Worm (Caenorhabditis elegans): Measurements from ENCODE around the gene lpd-7.

Gene lpd-7

ce11 chrIII:7572781-7573400, at the start of gene lpd-7, which contains the start of gene rpl-9 (continued):
- no peak for TF ChIP-seq ces-1 (GFP tag; optimal IDR thresholded peaks at IDR 0.05)
- TF ChIP-seq ZK337.2 (GFP tag; IDR thresholded peaks at IDR 0.05) = no peak
- no peak for TF ChIP-seq T26A8.4 (GFP tag; IDR thresholded peaks at IDR 0.05)
- TF ChIP-seq nhr-76 (tag; optimal IDR thresholded peaks at IDR 0.05) = no peak
- TF ChIP-seq arid-1 (GFP tag; conservative IDR thresholded peaks at IDR 0.05) = peak; percentile 53; the same call in 1 of the 2 replicates
- TF ChIP-seq nhr-10 (tag; optimal IDR thresholded peaks at IDR 0.05) = no peak
- TF ChIP-seq zfp-2 (tag; optimal IDR thresholded peaks at IDR 0.05) = peak; percentile 89
- TF ChIP-seq nhr-237 (tag; optimal IDR thresholded peaks at IDR 0.05) = no peak
- no peak for TF ChIP-seq ctbp-1 (GFP tag; IDR thresholded peaks at IDR 0.05)
- peak; percentile 71 for TF ChIP-seq hlh-11 (tag; optimal IDR thresholded peaks at IDR 0.05)
- no peak for TF ChIP-seq snpc-4 (tag; optimal IDR thresholded peaks at IDR 0.05)
- TF ChIP-seq lin-1 (GFP tag; IDR thresholded peaks at IDR 0.05) = no peak
- TF ChIP-seq lir-3 (tag; optimal IDR thresholded peaks at IDR 0.05) = no peak

ce11 chrIII:7524830-7525344, 48.3 kb upstream of the lpd-7 start:
- TF ChIP-seq ceh-44 (GFP tag; IDR thresholded peaks at IDR 0.05) (no peak), hlh-30 (tag; optimal IDR thresholded peaks at IDR 0.05; ENCODE audit: insufficient read depth) (peak; percentile 13), mdt-29 (GFP tag; IDR thresholded peaks at IDR 0.05) (no peak), ztf-7 (tag; optimal IDR thresholded peaks at IDR 0.05) (no peak), lsy-2 (tag; optimal IDR thresholded peaks at IDR 0.05) (peak; percentile 40 to 76), ZK546.5 (tag; optimal IDR thresholded peaks at IDR 0.05) (no peak), lir-3 (tag; optimal IDR thresholded peaks at IDR 0.05) (no peak), madf-9 (GFP tag; conservative IDR thresholded peaks at IDR 0.05) (no peak), zag-1 (tag; optimal IDR thresholded peaks at IDR 0.05) (no peak), unc-62 (GFP tag; optimal IDR thresholded peaks at IDR 0.05 in 1 of 2) (peak in 1 of 2 experiments; percentile 74), unc-62 (tag; optimal IDR thresholded peaks at IDR 0.05) (no peak), snpc-4 (tag; optimal IDR thresholded peaks at IDR 0.05) (no peak), nhr-237 (tag; optimal IDR thresholded peaks at IDR 0.05) (no peak), madf-5 (GFP tag; IDR thresholded peaks at IDR 0.05) (no peak), spr-3 (GFP tag; optimal IDR thresholded peaks at IDR 0.05) (no peak), nhr-111 (GFP tag; optimal IDR thresholded peaks at IDR 0.05) (no peak), nhr-11 (tag; optimal IDR thresholded peaks at IDR 0.05) (no peak)

- TF ChIP-seq unc-62 (GFP tag; optimal IDR thresholded peaks at IDR 0.05 in 1 of 2) = peak in 1 of 2 experiments; percentile 31
- TF ChIP-seq unc-62 (tag; optimal IDR thresholded peaks at IDR 0.05) = no peak
- TF ChIP-seq sdz-12 (GFP tag; optimal IDR thresholded peaks at IDR 0.05) = no peak
- TF ChIP-seq ctbp-1 (GFP tag; IDR thresholded peaks at IDR 0.05) = no peak
- TF ChIP-seq nhr-6 (tag; optimal IDR thresholded peaks at IDR 0.05) = no peak
- no peak for TF ChIP-seq hlh-11 (tag; optimal IDR thresholded peaks at IDR 0.05)
- no peak for TF ChIP-seq unc-130 (GFP tag; optimal IDR thresholded peaks at IDR 0.05)
- no peak for TF ChIP-seq tra-1 (GFP tag; IDR thresholded peaks at IDR 0.05)
- no peak for TF ChIP-seq nhr-102 (tag; optimal IDR thresholded peaks at IDR 0.05)
- no peak for TF ChIP-seq nhr-48 (tag; optimal IDR thresholded peaks at IDR 0.05)
- TF ChIP-seq F26F4.8 (GFP tag; conservative IDR thresholded peaks at IDR 0.05) = no peak
- TF ChIP-seq lsy-2 (tag; optimal IDR thresholded peaks at IDR 0.05) = peak in 1 of 2 experiments; percentile 5
- TF ChIP-seq nhr-28 (tag; optimal IDR thresholded peaks at IDR 0.05) = no peak
Measured at ce11 chrIII:7526974-7527466, 46.1 kb upstream of the lpd-7 start.

ce11 chrIII:7530108-7530507, 43.0 kb upstream of the lpd-7 start:
- no peak for TF ChIP-seq mxl-3 (GFP tag; optimal IDR thresholded peaks at IDR 0.05)
- TF ChIP-seq daf-8 (GFP tag; IDR thresholded peaks at IDR 0.05) = no peak
- TF ChIP-seq ces-1 (GFP tag; optimal IDR thresholded peaks at IDR 0.05) = no peak
- TF ChIP-seq zip-2 (tag; optimal IDR thresholded peaks at IDR 0.05) = no peak
- no peak for TF ChIP-seq T26A8.4 (GFP tag; IDR thresholded peaks at IDR 0.05)
- no peak for TF ChIP-seq gei-8 (GFP tag; optimal IDR thresholded peaks at IDR 0.05)
- no peak for TF ChIP-seq pqm-1 (tag; optimal IDR thresholded peaks at IDR 0.05)
- TF ChIP-seq cey-2 (tag; optimal IDR thresholded peaks at IDR 0.05; ENCODE audit: borderline replicate concordance, insufficient read depth) = no peak
- TF ChIP-seq mdt-29 (GFP tag; IDR thresholded peaks at IDR 0.05) = no peak
- TF ChIP-seq nhr-11 (tag; optimal IDR thresholded peaks at IDR 0.05) = no peak
- no peak for TF ChIP-seq skn-1 (tag; optimal IDR thresholded peaks at IDR 0.05)
- TF ChIP-seq snpc-1.2 (GFP tag; IDR thresholded peaks at IDR 0.05) = no peak
- TF ChIP-seq F10B5.3 (tag; optimal IDR thresholded peaks at IDR 0.05) = no peak
